Worm (Caenorhabditis elegans): ENCODE data around the gene zhit-2.

Gene zhit-2

DNA sequence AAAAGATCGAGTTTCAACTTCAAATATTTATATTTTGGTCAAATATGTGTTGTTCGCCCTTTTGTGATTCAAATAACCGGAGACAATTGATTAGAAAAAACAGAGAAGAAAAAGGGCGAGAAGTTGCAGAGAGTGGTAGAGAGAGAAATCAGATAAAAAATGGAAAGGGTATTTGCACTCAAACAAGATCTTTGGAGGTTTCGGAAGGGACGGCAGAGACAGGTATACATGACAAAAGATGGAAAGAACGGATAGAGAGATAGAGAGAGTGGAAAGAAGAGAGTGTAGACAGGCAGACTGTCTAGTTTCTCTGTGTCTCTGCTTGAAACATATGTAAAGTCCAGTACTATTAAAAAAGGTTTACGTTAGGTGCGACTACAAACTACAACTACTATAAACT lies 8.0 kb downstream of the zhit-2 start:
- TF ChIP-seq mbf-1 (tag; optimal IDR thresholded peaks at IDR 0.05) (no peak), nhr-21 (tag; optimal IDR thresholded peaks at IDR 0.05) (peak; percentile 26), sem-4 (tag; optimal IDR thresholded peaks at IDR 0.05) (peak; percentile 24), skn-1 (tag; optimal IDR thresholded peaks at IDR 0.05) (no peak), nhr-23 (tag; optimal IDR thresholded peaks at IDR 0.05) (no peak), peb-1 (tag; optimal IDR thresholded peaks at IDR 0.05) (no peak), ztf-4 (tag; optimal IDR thresholded peaks at IDR 0.05) (no peak), lsy-2 (tag; optimal IDR thresholded peaks at IDR 0.05) (peak in 1 of 2 experiments; percentile 37), lin-11 (tag; optimal IDR thresholded peaks at IDR 0.05) (no peak), aly-2 (tag; optimal IDR thresholded peaks at IDR 0.05) (no peak), unc-55 (GFP tag; optimal IDR thresholded peaks at IDR 0.05) (no peak), ceh-82 (tag; optimal IDR thresholded peaks at IDR 0.05) (no peak), lin-13 (GFP tag; optimal IDR thresholded peaks at IDR 0.05) (peak; percentile 95), nhr-12 (tag; optimal IDR thresholded peaks at IDR 0.05) (no peak), fos-1 (tag; optimal IDR thresholded peaks at IDR 0.05) (no peak), nhr-10 (tag; optimal IDR thresholded peaks at IDR 0.05) (no peak), R02D3.7 (tag; optimal IDR thresholded peaks at IDR 0.05) (no peak), sma-3 (GFP tag; optimal IDR thresholded peaks at IDR 0.05) (peak; percentile 35), zag-1 (tag; optimal IDR thresholded peaks at IDR 0.05) (no peak), C34F6.9 (tag; optimal IDR thresholded peaks at IDR 0.05) (peak; percentile 35), ztf-11 (tag; optimal IDR thresholded peaks at IDR 0.05) (no peak), elt-1 (tag; optimal IDR thresholded peaks at IDR 0.05) (no peak), mdl-1 (tag; optimal IDR thresholded peaks at IDR 0.05) (no peak), nhr-237 (tag; optimal IDR thresholded peaks at IDR 0.05) (no peak), unc-39 (tag; optimal IDR thresholded peaks at IDR 0.05) (no peak), ZK546.5 (tag; optimal IDR thresholded peaks at IDR 0.05) (no peak), egl-27 (tag; optimal IDR thresholded peaks at IDR 0.05) (peak; percentile 1), elt-3 (tag; optimal IDR thresholded peaks at IDR 0.05) (no peak), nhr-6 (tag; optimal IDR thresholded peaks at IDR 0.05) (no peak), alr-1 (tag; optimal IDR thresholded peaks at IDR 0.05) (no peak), blmp-1 (tag; optimal IDR thresholded peaks at IDR 0.05; ENCODE audit: insufficient read depth) (peak; percentile 68), mab-5 (tag; optimal IDR thresholded peaks at IDR 0.05) (no peak), dmd-4 (tag; optimal IDR thresholded peaks at IDR 0.05) (no peak), sma-9 (GFP tag; optimal IDR thresholded peaks at IDR 0.05) (peak; percentile 79), sma-9 (tag; optimal IDR thresholded peaks at IDR 0.05) (no peak), nhr-129 (tag; optimal IDR thresholded peaks at IDR 0.05) (peak; percentile 34), F13H6.1 (tag; optimal IDR thresholded peaks at IDR 0.05) (peak; percentile 12), nhr-11 (tag; optimal IDR thresholded peaks at IDR 0.05) (no peak), lin-39 (tag; optimal IDR thresholded peaks at IDR 0.05) (no peak), Y55F3AM.14 (GFP tag; optimal IDR thresholded peaks at IDR 0.05) (no peak), gmeb-1 (tag; optimal IDR thresholded peaks at IDR 0.05) (no peak), snpc-4 (tag; optimal IDR thresholded peaks at IDR 0.05) (no peak), ztf-1 (GFP tag; conservative IDR thresholded peaks at IDR 0.05) (no peak), nhr-77 (tag; optimal IDR thresholded peaks at IDR 0.05) (no peak), nhr-25 (tag; optimal IDR thresholded peaks at IDR 0.05) (peak; percentile 40), ceh-16 (tag; optimal IDR thresholded peaks at IDR 0.05) (no peak), ama-1 (optimal IDR thresholded peaks at IDR 0.05) (no peak), crh-2 (tag; optimal IDR thresholded peaks at IDR 0.05) (no peak), unc-62 (GFP tag; optimal IDR thresholded peaks at IDR 0.05) (no peak)

Measured in whole organism, L2 larva.